Fruit fly (Drosophila melanogaster) whole organism: Measurements from ENCODE around the gene Cpsf6.

ENCODE experiments used
- CG8478 ChIP-seq: fragments of >200 bp; optimal IDR thresholded peaks from 2 replicates; lab custom pipeline; 2018; ENCODE audit warnings: inconsistent platforms
- Dll ChIP-seq: fragments of >200 bp; optimal IDR thresholded peaks from 2 replicates; lab custom pipeline; 2017
- EcR ChIP-seq, 2 experiments: fragments of >200 bp; optimal IDR thresholded peaks; 2 replicates each; lab custom pipeline; 2017; ENCODE audit warnings: missing biosample characterization in 2 of 2, missing genetic modification characterization in 2 of 2, missing genetic modification reagents in 2 of 2
- pan ChIP-seq: fragments of >200 bp; optimal IDR thresholded peaks from 2 replicates; lab custom pipeline; 2017
- psq ChIP-seq: fragments of >200 bp; optimal IDR thresholded peaks from 2 replicates; lab custom pipeline; 2017
- usp ChIP-seq: fragments of >200 bp; optimal IDR thresholded peaks from 2 replicates; lab custom pipeline; 2017; ENCODE audit warnings: missing biosample characterization, missing genetic modification characterization, mixed read lengths

dm6 chr3L:8285291-8285690 is 30.0 kb downstream of the Cpsf6 start:
- no peak for TF ChIP-seq psq
- no peak for TF ChIP-seq CG8478 (lab: Kevin White, UChicago)
- TF ChIP-seq usp (GFP tag; lab: Kevin White, UChicago): no peak
- TF ChIP-seq pan (lab: Kevin White, UChicago): no peak
- no peak for TF ChIP-seq EcR (GFP tag; optimal IDR thresholded peaks at IDR 0.05; lab: Kevin White, UChicago)
- no peak for TF ChIP-seq Dll (lab: Kevin White, UChicago)
